Worm (Caenorhabditis elegans) whole organism, young adult: ENCODE results near the gene clec-141.

ENCODE experiments used
- D2030.7 ChIP-seq: fragments of 200-800 bp; sonication (Bioruptor generic); IDR thresholded peaks from 2 replicates; pipeline ENCODE4 v1.3.6; 2022; ENCODE audit warnings: missing genetic modification reagents, missing genetic modification characterization, missing compliant biosample characterization
- F52B5.7 ChIP-seq: sonication (generic microtip); optimal IDR thresholded peaks from 2 replicates; lab custom pipeline; 2016; ENCODE audit warnings: mild to moderate bottlenecking, missing genetic modification characterization, missing compliant biosample characterization
- F57A8.1 ChIP-seq: fragments of 200-800 bp; sonication (Bioruptor generic); optimal IDR thresholded peaks from 2 replicates; lab custom pipeline; 2018; ENCODE audit warnings: mild to moderate bottlenecking, missing genetic modification characterization, moderate library complexity, missing compliant biosample characterization
- K12H6.12 ChIP-seq: fragments of 200-800 bp; sonication (Bioruptor generic); optimal IDR thresholded peaks from 2 replicates; lab custom pipeline; 2018; ENCODE audit warnings: mild to moderate bottlenecking, missing genetic modification characterization, missing compliant biosample characterization
- Y79H2A.3 ChIP-seq: fragments of 200-800 bp; sonication (Bioruptor generic); conservative IDR thresholded peaks from 2 replicates; pipeline ENCODE4 v1.3.6; 2022; ENCODE audit warnings: missing genetic modification reagents, missing genetic modification characterization, missing compliant biosample characterization
- Y95B8A.8 ChIP-seq: fragments of 200-800 bp; sonication (Bioruptor generic); IDR thresholded peaks from 2 replicates; pipeline ENCODE4 v1.3.6; 2022; ENCODE audit warnings: missing genetic modification reagents, missing genetic modification characterization, missing compliant biosample characterization
- ama-1 ChIP-seq, 3 experiments: fragments of 150-350 bp in 1 of 3; sonication (generic microtip) in 2 of 3; optimal IDR thresholded peaks; 2 replicates each; lab custom pipeline; 2014 to 2018; ENCODE audit warnings: missing biosample characterization in 2 of 3, missing genetic modification characterization in 2 of 3, missing genetic modification reagents in 2 of 3
- atf-7 ChIP-seq: sonication (generic microtip); optimal IDR thresholded peaks from 2 replicates; lab custom pipeline; 2017; ENCODE audit warnings: mild to moderate bottlenecking, missing genetic modification characterization, missing compliant biosample characterization
- cebp-1 ChIP-seq, 2 experiments: fragments of 200-800 bp in 1 of 2; sonication (Bioruptor generic) in 1 of 2; sonication (generic microtip) in 1 of 2; IDR thresholded peaks in 1 of 2; optimal IDR thresholded peaks in 1 of 2; 2 replicates each; pipeline versions ENCODE4 v1.3.6 to Lab custom; 2017 to 2022; ENCODE audit warnings: missing compliant biosample characterization in 2 of 2, missing genetic modification characterization in 2 of 2, mild to moderate bottlenecking in 1 of 2, missing genetic modification reagents in 1 of 2, moderate library complexity in 1 of 2
- ceh-58 ChIP-seq: fragments of 200-800 bp; sonication (Bioruptor generic); IDR thresholded peaks from 2 replicates; pipeline ENCODE4 v1.3.6; 2022; ENCODE audit warnings: missing genetic modification characterization, missing compliant biosample characterization
- ceh-91 ChIP-seq: fragments of 200-800 bp; sonication (Bioruptor generic); IDR thresholded peaks from 2 replicates; pipeline ENCODE4 v1.3.6; 2022; ENCODE audit warnings: missing genetic modification reagents, missing genetic modification characterization, missing compliant biosample characterization
- chd-7 ChIP-seq: sonication (generic microtip); optimal IDR thresholded peaks from 2 replicates; lab custom pipeline; 2016; ENCODE audit warnings: mild to moderate bottlenecking, missing genetic modification characterization, moderate library complexity, missing compliant biosample characterization
- dox-1 ChIP-seq: fragments of 200-800 bp; sonication (Bioruptor generic); IDR thresholded peaks from 2 replicates; pipeline ENCODE4 v1.3.6; 2022; ENCODE audit warnings: missing genetic modification reagents, missing genetic modification characterization, missing compliant biosample characterization
- efl-1 ChIP-seq: fragments of 150-350 bp; optimal IDR thresholded peaks from 2 replicates; lab custom pipeline; 2014; ENCODE audit warnings: missing biosample characterization, missing genetic modification reagents, missing genetic modification characterization
- egl-18 ChIP-seq: fragments of 200-800 bp; sonication (Bioruptor generic); IDR thresholded peaks from 2 replicates; pipeline ENCODE4 v1.3.6; 2022; ENCODE audit warnings: missing genetic modification reagents, missing genetic modification characterization, missing compliant biosample characterization
- egl-44 ChIP-seq: fragments of 200-800 bp; sonication (Bioruptor generic); IDR thresholded peaks from 2 replicates; pipeline ENCODE4 v1.3.6; 2022; ENCODE audit warnings: missing genetic modification reagents, missing genetic modification characterization, missing compliant biosample characterization
- fkh-3 ChIP-seq: sonication (generic microtip); optimal IDR thresholded peaks from 2 replicates; lab custom pipeline; 2016; ENCODE audit warnings: mild to moderate bottlenecking, missing genetic modification characterization, missing compliant biosample characterization
- gei-17 ChIP-seq: fragments of 200-800 bp; sonication (Bioruptor generic); optimal IDR thresholded peaks from 2 replicates; lab custom pipeline; 2018; ENCODE audit warnings: mild to moderate bottlenecking, missing genetic modification characterization, missing compliant biosample characterization
- hlh-26 ChIP-seq: fragments of 200-800 bp; sonication (Bioruptor generic); conservative IDR thresholded peaks from 2 replicates; pipeline ENCODE4 v1.3.6; 2022; ENCODE audit warnings: missing genetic modification reagents, missing genetic modification characterization, missing compliant biosample characterization
- hmg-20 ChIP-seq: fragments of 200-800 bp; sonication (Bioruptor generic); IDR thresholded peaks from 2 replicates; pipeline ENCODE4 v1.3.6; 2022; ENCODE audit warnings: missing genetic modification reagents, missing genetic modification characterization, missing compliant biosample characterization
- hsf-1 ChIP-seq: fragments of 200-800 bp; sonication (Bioruptor generic); IDR thresholded peaks from 2 replicates; pipeline ENCODE4 v1.3.6; 2022; ENCODE audit warnings: missing genetic modification reagents, missing genetic modification characterization, missing compliant biosample characterization
- let-526 ChIP-seq: fragments of 200-800 bp; sonication (Bioruptor generic); IDR thresholded peaks from 2 replicates; pipeline ENCODE4 v1.3.6; 2022; ENCODE audit warnings: missing genetic modification reagents, missing genetic modification characterization, missing compliant biosample characterization
- lin-40 ChIP-seq: sonication (generic microtip); optimal IDR thresholded peaks from 2 replicates; lab custom pipeline; 2016; ENCODE audit warnings: missing genetic modification characterization, mild to moderate bottlenecking, missing compliant biosample characterization, missing genotype, missing genetic modification reagents
- lsl-1 ChIP-seq: fragments of 200-800 bp; sonication (Bioruptor generic); optimal IDR thresholded peaks from 2 replicates; lab custom pipeline; 2018; ENCODE audit warnings: mild to moderate bottlenecking, missing genetic modification characterization, moderate library complexity, missing compliant biosample characterization
- madf-10 ChIP-seq: sonication (generic microtip); optimal IDR thresholded peaks from 2 replicates; lab custom pipeline; 2016; ENCODE audit warnings: mild to moderate bottlenecking, missing genetic modification characterization, missing compliant biosample characterization
- madf-3 ChIP-seq: fragments of 200-800 bp; sonication (Bioruptor generic); IDR thresholded peaks from 2 replicates; pipeline ENCODE4 v1.3.6; 2022; ENCODE audit warnings: missing genetic modification reagents, missing genetic modification characterization, missing compliant biosample characterization
- nfya-1 ChIP-seq: sonication (generic microtip); optimal IDR thresholded peaks from 2 replicates; lab custom pipeline; 2017; ENCODE audit warnings: antibody characterized with exemption, missing compliant biosample characterization, missing genetic modification characterization, borderline replicate concordance; ENCODE audit not compliant: insufficient read depth
- nfyb-1 ChIP-seq: fragments of 200-800 bp; sonication (Bioruptor generic); IDR thresholded peaks from 2 replicates; pipeline ENCODE4 v1.3.6; 2022; ENCODE audit warnings: missing genetic modification reagents, missing genetic modification characterization, missing compliant biosample characterization
- nhr-179 ChIP-seq: sonication (generic microtip); optimal IDR thresholded peaks from 2 replicates; lab custom pipeline; 2016; ENCODE audit warnings: mild to moderate bottlenecking, missing genetic modification characterization, missing compliant biosample characterization
- nhr-27 ChIP-seq: fragments of 200-800 bp; sonication (Bioruptor generic); optimal IDR thresholded peaks from 2 replicates; lab custom pipeline; 2018; ENCODE audit warnings: mild to moderate bottlenecking, missing genetic modification characterization, moderate library complexity, missing compliant biosample characterization
- nhr-80 ChIP-seq: sonication (generic microtip); optimal IDR thresholded peaks from 2 replicates; lab custom pipeline; 2016; ENCODE audit warnings: missing genetic modification characterization, missing compliant biosample characterization
- pbrm-1 ChIP-seq: fragments of 200-800 bp; sonication (Bioruptor generic); IDR thresholded peaks from 2 replicates; pipeline ENCODE4 v1.3.6; 2022; ENCODE audit warnings: missing genetic modification reagents, missing genetic modification characterization, missing compliant biosample characterization
- pha-4 ChIP-seq: fragments of 150-350 bp; sonication (generic microtip); optimal IDR thresholded peaks from 2 replicates; lab custom pipeline; 2014; ENCODE audit warnings: missing biosample characterization, missing genetic modification reagents, missing genetic modification characterization
- rcor-1 ChIP-seq: fragments of 200-800 bp; sonication (Bioruptor generic); IDR thresholded peaks from 2 replicates; pipeline ENCODE4 v1.3.6; 2022; ENCODE audit warnings: missing genetic modification reagents, missing genetic modification characterization, missing compliant biosample characterization
- repo-1 ChIP-seq: sonication (generic microtip); optimal IDR thresholded peaks from 2 replicates; lab custom pipeline; 2017; ENCODE audit warnings: mild to moderate bottlenecking, missing genetic modification characterization, missing compliant biosample characterization
- sea-2 ChIP-seq: fragments of 200-800 bp; sonication (Bioruptor generic); IDR thresholded peaks from 2 replicates; pipeline ENCODE4 v1.3.6; 2022; ENCODE audit warnings: missing genetic modification characterization, missing compliant biosample characterization
- snpc-4 ChIP-seq, 5 experiments: fragments of 150-350 bp in 1 of 5; sonication (generic microtip) in 4 of 5; optimal IDR thresholded peaks; 2 replicates each; lab custom pipeline; 2014 to 2018; ENCODE audit warnings: missing genetic modification characterization in 5 of 5, missing biosample characterization in 3 of 5, antibody characterized with exemption in 2 of 5, mild to moderate bottlenecking in 2 of 5, missing compliant biosample characterization in 2 of 5, missing genotype in 2 of 5, moderate library complexity in 2 of 5, missing genetic modification reagents in 1 of 5
- somi-1 ChIP-seq: fragments of 200-800 bp; sonication (Bioruptor generic); optimal IDR thresholded peaks from 2 replicates; lab custom pipeline; 2018; ENCODE audit warnings: mild to moderate bottlenecking, missing genetic modification characterization, missing compliant biosample characterization
- tbp1 ChIP-seq: fragments of 200-800 bp; sonication (Bioruptor generic); optimal IDR thresholded peaks from 2 replicates; lab custom pipeline; 2018; ENCODE audit warnings: mild to moderate bottlenecking, missing genetic modification characterization, missing compliant biosample characterization
- tlf-1 ChIP-seq: fragments of 200-800 bp; sonication (Bioruptor generic); optimal IDR thresholded peaks from 2 replicates; lab custom pipeline; 2018; ENCODE audit warnings: mild to moderate bottlenecking, missing genetic modification characterization, missing compliant biosample characterization
- unc-62 ChIP-seq: fragments of 150-350 bp; optimal IDR thresholded peaks from 2 replicates; lab custom pipeline; 2014; ENCODE audit warnings: missing biosample characterization, missing genetic modification reagents, missing genetic modification characterization
- xnd-1 ChIP-seq: sonication (generic microtip); optimal IDR thresholded peaks from 2 replicates; lab custom pipeline; 2016; ENCODE audit warnings: missing genotype, missing genetic modification reagents, missing genetic modification characterization, missing compliant biosample characterization
- zfh-2 ChIP-seq: fragments of 200-800 bp; sonication (Bioruptor generic); conservative IDR thresholded peaks from 2 replicates; pipeline ENCODE4 v1.3.6; 2022; ENCODE audit warnings: missing genetic modification reagents, missing genetic modification characterization, missing compliant biosample characterization
- ztf-18 ChIP-seq: sonication (generic microtip); optimal IDR thresholded peaks from 2 replicates; lab custom pipeline; 2016; ENCODE audit warnings: missing genotype, mild to moderate bottlenecking, missing genetic modification characterization, missing compliant biosample characterization
- ztf-22 ChIP-seq: fragments of 200-800 bp; sonication (Bioruptor generic); optimal IDR thresholded peaks from 2 replicates; lab custom pipeline; 2018; ENCODE audit warnings: mild to moderate bottlenecking, missing genetic modification characterization, moderate library complexity, missing compliant biosample characterization
- ztf-26 ChIP-seq: sonication (generic microtip); optimal IDR thresholded peaks from 2 replicates; lab custom pipeline; 2017; ENCODE audit warnings: missing genetic modification characterization, missing compliant biosample characterization
- ztf-6 ChIP-seq: fragments of 200-800 bp; sonication (Bioruptor generic); IDR thresholded peaks from 2 replicates; pipeline ENCODE4 v1.3.6; 2022; ENCODE audit warnings: missing genetic modification reagents, missing genetic modification characterization, missing compliant biosample characterization

Gene clec-141

ce11 chrII:5379614-5380077 is 27.8 kb downstream of the clec-141 start, which contains the start of gene pkc-3:
Gene pkc-3 (plus strand): TSS chrII:5380027.
- TF ChIP-seq F52B5.7 (peak; percentile 53), ztf-18 (tag; lab: Kevin White, UChicago) (peak; percentile 83), snpc-4 (GFP tag; optimal IDR thresholded peaks at IDR 0.05; lab: Kevin White, UChicago) (no peak), snpc-4 (tag; optimal IDR thresholded peaks at IDR 0.05; lab: Kevin White, UChicago) (peak; percentile 13 to 64 (median 54)), ama-1 (optimal IDR thresholded peaks at IDR 0.05; lab: Kevin White, UChicago) (peak; percentile 79), ama-1 (GFP tag; optimal IDR thresholded peaks at IDR 0.05; lab: Kevin White, UChicago) (no peak), Y95B8A.8 (GFP tag; lab: Robert Waterston, UW) (peak; percentile 88), cebp-1 (GFP tag; IDR thresholded peaks at IDR 0.05; lab: Robert Waterston, UW) (no peak), cebp-1 (tag; optimal IDR thresholded peaks at IDR 0.05; lab: Kevin White, UChicago) (peak; percentile 65), ztf-26 (tag; lab: Kevin White, UChicago) (peak; percentile 51), atf-7 (tag; lab: Kevin White, UChicago) (peak; percentile 76), K12H6.12 (tag; lab: Kevin White, UChicago) (peak; percentile 40), sea-2 (GFP tag; lab: Robert Waterston, UW) (no peak), pbrm-1 (GFP tag; lab: Robert Waterston, UW) (peak; percentile 58), somi-1 (GFP tag; lab: Kevin White, UChicago) (no peak), efl-1 (GFP tag; lab: Kevin White, UChicago) (peak; percentile 63), D2030.7 (GFP tag; lab: Robert Waterston, UW) (peak; percentile 25; the same call in 1 of the 2 replicates), ztf-6 (GFP tag; lab: Robert Waterston, UW) (no peak), nfya-1 (tag; lab: Kevin White, UChicago) (no peak), Y79H2A.3 (GFP tag; lab: Robert Waterston, UW) (0 out of 2 replicates have a peak, but pooled peaks have one; percentile 33), rcor-1 (GFP tag; lab: Robert Waterston, UW) (peak; percentile 39; the same call in 1 of the 2 replicates), ztf-22 (GFP tag; lab: Kevin White, UChicago) (peak; percentile 34), dox-1 (GFP tag; lab: Robert Waterston, UW) (peak; percentile 91), repo-1 (tag; lab: Kevin White, UChicago) (peak; percentile 79), lin-40 (tag; lab: Kevin White, UChicago) (peak; percentile 62), F57A8.1 (GFP tag; lab: Kevin White, UChicago) (no peak), xnd-1 (peak; percentile 32), ceh-58 (GFP tag; lab: Robert Waterston, UW) (no peak), madf-10 (peak; percentile 38), chd-7 (tag; lab: Kevin White, UChicago) (peak; percentile 82), hlh-26 (GFP tag; lab: Robert Waterston, UW) (no peak), unc-62 (GFP tag; lab: Kevin White, UChicago) (no peak), hsf-1 (GFP tag; lab: Robert Waterston, UW) (peak; percentile 75), hmg-20 (GFP tag; lab: Robert Waterston, UW) (0 out of 2 replicates have a peak, but pooled peaks have one; percentile 22), nhr-179 (tag; lab: Kevin White, UChicago) (no peak), gei-17 (peak; percentile 10), tlf-1 (GFP tag; lab: Kevin White, UChicago) (peak; percentile 72), egl-18 (0 out of 2 replicates have a peak, but pooled peaks have one; percentile 3), nhr-27 (tag; lab: Kevin White, UChicago) (no peak), lsl-1 (GFP tag; lab: Kevin White, UChicago) (peak; percentile 44), fkh-3 (tag; lab: Kevin White, UChicago) (no peak), nfyb-1 (GFP tag; lab: Robert Waterston, UW) (peak; percentile 72), nhr-80 (tag; lab: Kevin White, UChicago) (peak; percentile 97), madf-3 (peak; percentile 72), ceh-91 (GFP tag; lab: Robert Waterston, UW) (no peak), pha-4 (tag; lab: Kevin White, UChicago) (peak; percentile 54), egl-44 (GFP tag; lab: Robert Waterston, UW) (peak; percentile 30; the same call in 1 of the 2 replicates), let-526 (GFP tag; lab: Robert Waterston, UW) (no peak), tbp1 (GFP tag; lab: Kevin White, UChicago) (peak; percentile 60), zfh-2 (GFP tag; lab: Robert Waterston, UW) (peak; percentile 40; the same call in 1 of the 2 replicates)
